Fruit fly (Drosophila melanogaster): ENCODE results near the gene Atg101.

DNA sequence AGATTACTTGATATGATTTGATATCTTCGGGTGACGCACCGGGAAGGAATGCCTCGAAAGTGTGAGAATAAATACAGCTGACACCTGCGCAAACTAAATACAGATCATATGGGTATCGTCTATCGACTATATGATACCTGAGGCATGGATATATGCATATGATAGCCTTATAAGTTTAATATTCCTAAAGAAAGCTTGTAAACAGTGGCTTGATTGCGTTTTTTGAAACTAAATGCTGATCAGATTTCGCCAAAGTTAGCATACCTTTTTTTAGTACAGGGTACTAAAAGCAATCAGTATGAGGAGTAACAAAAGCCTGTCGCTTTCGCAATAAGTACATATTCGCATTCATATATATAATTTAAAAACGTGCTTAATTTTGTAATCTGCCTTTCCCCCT lies 42.9 kb downstream of the Atg101 start:
- TF ChIP-seq CG1620 (GFP tag; optimal IDR thresholded peaks at IDR 0.05) = no peak
- no peak for TF ChIP-seq CG5204 (GFP tag; optimal IDR thresholded peaks at IDR 0.05)
- no peak for TF ChIP-seq CG12768 (GFP tag; optimal IDR thresholded peaks at IDR 0.05)
- no peak for TF ChIP-seq ovo (GFP tag; optimal IDR thresholded peaks at IDR 0.05)
- TF ChIP-seq CG7101 (tag; optimal IDR thresholded peaks at IDR 0.05) = peak; percentile 45
- TF ChIP-seq kay (GFP tag; ENCODE audit: borderline replicate concordance) = no peak
- TF ChIP-seq pad (GFP tag; optimal IDR thresholded peaks at IDR 0.05) = no peak
- TF ChIP-seq cnc (optimal IDR thresholded peaks at IDR 0.05) = no peak

Measured in whole organism, adult.